Worm (Caenorhabditis elegans): ENCODE measurements around the gene F31F7.2.

The F31F7.2 gene

ce11 chrV:6275209-6275608 lies 4.6 kb downstream of the F31F7.2 start (continued):
- peak; percentile 65 for TF ChIP-seq nhr-20 (tag; optimal IDR thresholded peaks at IDR 0.05)
- no peak for TF ChIP-seq F16B12.6 (tag; optimal IDR thresholded peaks at IDR 0.05)
- TF ChIP-seq tlp-1 (tag; optimal IDR thresholded peaks at IDR 0.05): no peak
- TF ChIP-seq mab-9 (GFP tag; IDR thresholded peaks at IDR 0.05): no peak
- no peak for TF ChIP-seq ama-1 (optimal IDR thresholded peaks at IDR 0.05)
- no peak for TF ChIP-seq ceh-63 (GFP tag; optimal IDR thresholded peaks at IDR 0.05)
- TF ChIP-seq nhr-77 (tag; optimal IDR thresholded peaks at IDR 0.05): no peak
- TF ChIP-seq nhr-28 (tag; optimal IDR thresholded peaks at IDR 0.05): no peak
- no peak for TF ChIP-seq sptf-1 (tag; optimal IDR thresholded peaks at IDR 0.05)
- TF ChIP-seq lin-39 (tag; optimal IDR thresholded peaks at IDR 0.05): no peak
- TF ChIP-seq nhr-11 (tag; optimal IDR thresholded peaks at IDR 0.05): no peak
- no peak for TF ChIP-seq ceh-82 (tag; optimal IDR thresholded peaks at IDR 0.05)
- no peak for TF ChIP-seq nhr-12 (tag; optimal IDR thresholded peaks at IDR 0.05)
- no peak for TF ChIP-seq hlh-17 (GFP tag; optimal IDR thresholded peaks at IDR 0.05; ENCODE audit: borderline replicate concordance)
- peak; percentile 25 for TF ChIP-seq nhr-90 (tag; optimal IDR thresholded peaks at IDR 0.05; ENCODE audit: poor library complexity)
- TF ChIP-seq lsy-2 (tag; optimal IDR thresholded peaks at IDR 0.05): peak in 1 of 2 experiments; percentile 18
- no peak for TF ChIP-seq C16A3.4 (tag; optimal IDR thresholded peaks at IDR 0.05)
- no peak for TF ChIP-seq skn-1 (tag; optimal IDR thresholded peaks at IDR 0.05)
- no peak for TF ChIP-seq lin-15B (tag; optimal IDR thresholded peaks at IDR 0.05)
- no peak for TF ChIP-seq unc-62 (GFP tag; optimal IDR thresholded peaks at IDR 0.05)
- TF ChIP-seq dsc-1 (tag; optimal IDR thresholded peaks at IDR 0.05): no peak
- peak; percentile 65 for TF ChIP-seq pqm-1 (tag; optimal IDR thresholded peaks at IDR 0.05)
- no peak for TF ChIP-seq ets-5 (GFP tag; IDR thresholded peaks at IDR 0.05)
- TF ChIP-seq hpl-2 (GFP tag; optimal IDR thresholded peaks at IDR 0.05): no peak
- TF ChIP-seq ztf-11 (tag; optimal IDR thresholded peaks at IDR 0.05): no peak
- no peak for TF ChIP-seq lir-3 (tag; optimal IDR thresholded peaks at IDR 0.05; ENCODE audit: poor library complexity)
- no peak for TF ChIP-seq nhr-237 (tag; optimal IDR thresholded peaks at IDR 0.05)
- TF ChIP-seq sox-4 (tag; optimal IDR thresholded peaks at IDR 0.05): no peak
- TF ChIP-seq nhr-85 (tag): peak; percentile 72

- TF ChIP-seq lsy-2 (tag; optimal IDR thresholded peaks at IDR 0.05): peak in 1 of 2 experiments; percentile 58
- TF ChIP-seq efl-1 (optimal IDR thresholded peaks at IDR 0.05): no peak
- peak in 1 of 2 experiments; percentile 71 for TF ChIP-seq efl-1 (GFP tag; optimal IDR thresholded peaks at IDR 0.05 in 1 of 2)
- no peak for TF ChIP-seq rnt-1 (tag; optimal IDR thresholded peaks at IDR 0.05)
- peak; percentile 25 for TF ChIP-seq C16A3.4 (tag; optimal IDR thresholded peaks at IDR 0.05)
- peak in 1 of 3 experiments; percentile 23 for TF ChIP-seq dpl-1 (GFP tag; optimal IDR thresholded peaks at IDR 0.05)
- TF ChIP-seq blmp-1 (tag; optimal IDR thresholded peaks at IDR 0.05): peak; percentile 31
- TF ChIP-seq nhr-85 (tag): peak; percentile 91
- no peak for TF ChIP-seq ceh-90 (tag; optimal IDR thresholded peaks at IDR 0.05)
- peak; percentile 75 for TF ChIP-seq ama-1 (optimal IDR thresholded peaks at IDR 0.05)
- TF ChIP-seq jun-1 (tag; optimal IDR thresholded peaks at IDR 0.05): peak; percentile 55
- TF ChIP-seq elt-3 (tag; optimal IDR thresholded peaks at IDR 0.05): peak in 5 of 6 experiments; percentile 25 to 88 (median 66)
- TF ChIP-seq nhr-11 (tag; optimal IDR thresholded peaks at IDR 0.05): no peak
- TF ChIP-seq nhr-90 (tag; optimal IDR thresholded peaks at IDR 0.05; ENCODE audit: poor library complexity): peak; percentile 74
- TF ChIP-seq dsc-1 (tag; optimal IDR thresholded peaks at IDR 0.05): no peak
- TF ChIP-seq lin-35 (GFP tag; optimal IDR thresholded peaks at IDR 0.05): peak in 1 of 2 experiments; percentile 75
- TF ChIP-seq egl-27 (tag; optimal IDR thresholded peaks at IDR 0.05): no peak
- no peak for TF ChIP-seq ceh-63 (GFP tag; optimal IDR thresholded peaks at IDR 0.05)
- no peak for TF ChIP-seq tlp-1 (tag; optimal IDR thresholded peaks at IDR 0.05)
- no peak for TF ChIP-seq ceh-88 (GFP tag; IDR thresholded peaks at IDR 0.05)
- TF ChIP-seq mdl-1 (tag; optimal IDR thresholded peaks at IDR 0.05): peak in 1 of 2 experiments; percentile 74
- peak; percentile 68 for TF ChIP-seq unc-130 (tag; optimal IDR thresholded peaks at IDR 0.05)
- no peak for TF ChIP-seq C34B4.2 (tag; optimal IDR thresholded peaks at IDR 0.05)
- no peak for TF ChIP-seq lir-3 (tag; optimal IDR thresholded peaks at IDR 0.05; ENCODE audit: poor library complexity)
- no peak for TF ChIP-seq aly-2 (tag; optimal IDR thresholded peaks at IDR 0.05)
- TF ChIP-seq sup-37 (GFP tag; optimal IDR thresholded peaks at IDR 0.05): no peak
- TF ChIP-seq nhr-71 (tag; optimal IDR thresholded peaks at IDR 0.05): peak; percentile 75
- TF ChIP-seq mab-9 (GFP tag; IDR thresholded peaks at IDR 0.05): no peak
- peak; percentile 59 for TF ChIP-seq nhr-19 (GFP tag; conservative IDR thresholded peaks at IDR 0.05)
- no peak for TF ChIP-seq snpc-4 (tag; optimal IDR thresholded peaks at IDR 0.05)
- TF ChIP-seq pag-3 (tag; optimal IDR thresholded peaks at IDR 0.05; ENCODE audit: borderline replicate concordance, insufficient read depth): no peak
- TF ChIP-seq nhr-84 (tag; optimal IDR thresholded peaks at IDR 0.05): no peak
- TF ChIP-seq unc-62 (GFP tag; optimal IDR thresholded peaks at IDR 0.05): no peak
- no peak for TF ChIP-seq nhr-237 (tag; optimal IDR thresholded peaks at IDR 0.05)
- TF ChIP-seq mep-1 (tag; optimal IDR thresholded peaks at IDR 0.05): peak; percentile 22
- TF ChIP-seq nhr-77 (tag; optimal IDR thresholded peaks at IDR 0.05): peak; percentile 25
Observed at ce11 chrV:6276205-6276604, 5.6 kb downstream of the F31F7.2 start, which contains the start of gene F31F7.1. Gene F31F7.1 (plus strand): TSS chrV:6276439.

All from whole organism, L1 larva.